Fruit fly (Drosophila melanogaster): Measurements from ENCODE around the gene CG14073.

CG14073 gene

DNA sequence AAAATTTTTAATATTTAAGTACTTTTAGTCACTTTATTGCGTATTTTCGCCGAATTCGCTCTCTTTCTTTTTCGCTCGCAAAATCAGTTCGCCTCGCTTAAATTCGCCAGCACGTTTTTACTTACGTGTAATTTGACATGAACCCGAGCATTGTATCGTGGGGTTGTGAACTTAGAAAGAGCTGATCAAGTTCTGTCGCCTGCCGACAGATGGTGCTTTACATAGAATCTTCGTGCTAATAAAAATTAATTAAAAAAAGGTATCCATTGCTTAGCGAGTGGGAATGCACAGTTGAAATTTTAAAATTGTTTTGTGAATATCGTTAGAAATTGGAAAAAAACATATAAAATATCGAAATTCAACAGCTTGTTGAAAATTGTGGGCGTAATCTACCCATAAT lies 28.0 kb upstream of the CG14073 start (continued):
- TF ChIP-seq CG3281 (GFP tag; optimal IDR thresholded peaks at IDR 0.05): peak; percentile 54
- TF ChIP-seq CG8944 (GFP tag; optimal IDR thresholded peaks at IDR 0.05): peak; percentile 61
- peak; percentile 71 for TF ChIP-seq CG1233 (GFP tag; optimal IDR thresholded peaks at IDR 0.05)
- peak; percentile 14 for TF ChIP-seq fd96Cb (tag; optimal IDR thresholded peaks at IDR 0.05)
- TF ChIP-seq sima (GFP tag; optimal IDR thresholded peaks at IDR 0.05): peak; percentile 21
- TF ChIP-seq dm (GFP tag; optimal IDR thresholded peaks at IDR 0.05): peak; percentile 77
- TF ChIP-seq CG10979 (tag; optimal IDR thresholded peaks at IDR 0.05): peak; percentile 76
- peak; percentile 27 for TF ChIP-seq CG8924 (tag; optimal IDR thresholded peaks at IDR 0.05)
- TF ChIP-seq CG10147 (GFP tag; optimal IDR thresholded peaks at IDR 0.05): peak; percentile 48
- TF ChIP-seq CG10274 (GFP tag; optimal IDR thresholded peaks at IDR 0.05): peak; percentile 29
- TF ChIP-seq CG2875 (GFP tag; optimal IDR thresholded peaks at IDR 0.05): peak; percentile 61
- TF ChIP-seq CG5245 (GFP tag; optimal IDR thresholded peaks at IDR 0.05): peak; percentile 57
- no peak for TF ChIP-seq D (optimal IDR thresholded peaks at IDR 0.05)
- TF ChIP-seq D (GFP tag; optimal IDR thresholded peaks at IDR 0.05): peak; percentile 23
- TF ChIP-seq CG14710 (tag; optimal IDR thresholded peaks at IDR 0.05): peak; percentile 59
- peak; percentile 30 for TF ChIP-seq oc (tag; optimal IDR thresholded peaks at IDR 0.05)
- peak; percentile 24 for TF ChIP-seq hkb (optimal IDR thresholded peaks at IDR 0.05)
- TF ChIP-seq hkb (GFP tag; IDR thresholded peaks at IDR 0.05): peak; percentile 51; the same call in 1 of the 2 replicates
- peak; percentile 38 for TF ChIP-seq CG8388 (GFP tag; optimal IDR thresholded peaks at IDR 0.05)
- TF ChIP-seq gcm2 (GFP tag; optimal IDR thresholded peaks at IDR 0.05): peak; percentile 21
- peak; percentile 52 for TF ChIP-seq Nf-YC (tag; optimal IDR thresholded peaks at IDR 0.05)
- TF ChIP-seq Atf3 (GFP tag; optimal IDR thresholded peaks at IDR 0.05): no peak
- TF ChIP-seq CG6765 (GFP tag; optimal IDR thresholded peaks at IDR 0.05): peak; percentile 73
- peak; percentile 78 for TF ChIP-seq HmgZ (tag; optimal IDR thresholded peaks at IDR 0.05)
- peak; percentile 16 for TF ChIP-seq jing (GFP tag; optimal IDR thresholded peaks at IDR 0.05)
- TF ChIP-seq scrt (GFP tag; optimal IDR thresholded peaks at IDR 0.05): peak; percentile 46
- peak; percentile 67 for TF ChIP-seq disco-r (GFP tag; optimal IDR thresholded peaks at IDR 0.05)
- TF ChIP-seq CG10321 (GFP tag; IDR thresholded peaks at IDR 0.05): no peak
- peak; percentile 34 for TF ChIP-seq slou (GFP tag; optimal IDR thresholded peaks at IDR 0.05)
- TF ChIP-seq HLH4C (GFP tag; IDR thresholded peaks at IDR 0.05; ENCODE audit: partially characterized antibody): no peak
- TF ChIP-seq chn (GFP tag; optimal IDR thresholded peaks at IDR 0.05): peak; percentile 76
- peak; percentile 82; the same call in 1 of the 2 replicates for TF ChIP-seq vvl (GFP tag; IDR thresholded peaks at IDR 0.05)
- TF ChIP-seq unpg (GFP tag; optimal IDR thresholded peaks at IDR 0.05): peak; percentile 69
- TF ChIP-seq dpn (GFP tag; optimal IDR thresholded peaks at IDR 0.05): peak; percentile 72 to 75
- peak; percentile 78 for TF ChIP-seq CG8290 (GFP tag; optimal IDR thresholded peaks at IDR 0.05)
- peak; percentile 20 to 71 for TF ChIP-seq CG8290 (tag; optimal IDR thresholded peaks at IDR 0.05)
- TF ChIP-seq CG14014 (GFP tag; IDR thresholded peaks at IDR 0.05): no peak; the same call in 1 of the 2 replicates
- TF ChIP-seq Dip2 (GFP tag; IDR thresholded peaks at IDR 0.05): no peak
- peak; percentile 50 for TF ChIP-seq odd (GFP tag; optimal IDR thresholded peaks at IDR 0.05)
- peak; percentile 68 for TF ChIP-seq CG12744 (GFP tag; optimal IDR thresholded peaks at IDR 0.05)
- peak; percentile 15 for TF ChIP-seq CG18011 (GFP tag; optimal IDR thresholded peaks at IDR 0.05)
- peak; percentile 44 for TF ChIP-seq CG3407 (GFP tag; optimal IDR thresholded peaks at IDR 0.05)
- TF ChIP-seq CG4282 (GFP tag; optimal IDR thresholded peaks at IDR 0.05): peak; percentile 48
- TF ChIP-seq CG4854 (GFP tag; optimal IDR thresholded peaks at IDR 0.05): peak; percentile 69
- no peak for TF ChIP-seq sna (GFP tag; IDR thresholded peaks at IDR 0.05; ENCODE audit: partially characterized antibody)
- TF ChIP-seq crc (GFP tag; optimal IDR thresholded peaks at IDR 0.05): peak; percentile 22
- TF ChIP-seq Trl (optimal IDR thresholded peaks at IDR 0.05): no peak
- peak; percentile 82 for TF ChIP-seq Trl (GFP tag; optimal IDR thresholded peaks at IDR 0.05)
- no peak for TF ChIP-seq sc (optimal IDR thresholded peaks at IDR 0.05)
- TF ChIP-seq sc (GFP tag; optimal IDR thresholded peaks at IDR 0.05): peak; percentile 55
- TF ChIP-seq CG17385 (GFP tag; optimal IDR thresholded peaks at IDR 0.05): peak; percentile 47
- TF ChIP-seq repo (GFP tag; optimal IDR thresholded peaks at IDR 0.05): peak; percentile 51

Data from whole organism, embryonic.